Fruit fly (Drosophila melanogaster): ENCODE results near the gene CG14315.

Gene CG14315

DNA sequence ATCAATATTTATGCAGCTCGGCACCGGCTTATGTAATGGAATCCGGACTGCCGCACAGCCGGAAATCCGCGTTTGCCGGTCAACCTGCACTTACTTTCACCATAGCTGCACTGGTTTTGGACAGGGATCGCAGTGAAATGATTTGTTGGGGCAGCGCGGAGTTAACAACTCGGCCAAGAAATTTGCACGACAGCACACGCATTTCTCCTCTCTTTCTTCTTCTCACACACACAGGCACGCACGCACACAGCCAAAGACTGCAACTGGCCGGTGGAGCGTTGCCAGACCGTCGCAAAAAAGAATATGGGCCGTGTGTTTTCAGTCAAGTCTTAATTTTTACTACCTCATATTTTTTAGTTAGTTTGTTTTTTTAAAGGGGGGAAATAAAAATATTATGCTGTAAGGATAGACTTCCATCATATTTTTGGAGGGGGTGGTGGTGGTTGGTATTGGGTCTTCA, 7.8 kb downstream of the CG14315 start (continued):
- no peak for TF ChIP-seq zen2 (GFP tag; IDR thresholded peaks at IDR 0.05; ENCODE audit: partially characterized antibody)
- TF ChIP-seq gsb (GFP tag; IDR thresholded peaks at IDR 0.05), result no peak
- no peak for TF ChIP-seq CG15073 (GFP tag; optimal IDR thresholded peaks at IDR 0.05)
- peak; percentile 27; the same call in 1 of the 2 replicates for TF ChIP-seq CG9932 (GFP tag; IDR thresholded peaks at IDR 0.05)
- no peak for TF ChIP-seq cad (GFP tag; optimal IDR thresholded peaks at IDR 0.05)
- TF ChIP-seq so (GFP tag; IDR thresholded peaks at IDR 0.05), result no peak
- TF ChIP-seq ewg (GFP tag; optimal IDR thresholded peaks at IDR 0.05), result no peak
- 0 out of 3 replicates have a peak, but pooled peaks have one; percentile 29 for TF ChIP-seq mld (GFP tag; IDR thresholded peaks at IDR 0.05; ENCODE audit: partially characterized antibody)
- no peak for TF ChIP-seq crc (GFP tag; optimal IDR thresholded peaks at IDR 0.05)
- TF ChIP-seq cas (GFP tag; IDR thresholded peaks at IDR 0.05), result no peak
- no peak for TF ChIP-seq fu2 (GFP tag; optimal IDR thresholded peaks at IDR 0.05)
- TF ChIP-seq Awh (GFP tag; IDR thresholded peaks at IDR 0.05), result no peak
- TF ChIP-seq vvl (GFP tag; IDR thresholded peaks at IDR 0.05), result no peak
- no peak for TF ChIP-seq dati (GFP tag; IDR thresholded peaks at IDR 0.05)
- peak; percentile 24 for TF ChIP-seq CG2712 (tag; optimal IDR thresholded peaks at IDR 0.05)
- TF ChIP-seq ranshi (GFP tag; IDR thresholded peaks at IDR 0.05), result no peak
- no peak for TF ChIP-seq CG17612 (GFP tag; IDR thresholded peaks at IDR 0.05)
- TF ChIP-seq CG32532 (GFP tag; IDR thresholded peaks at IDR 0.05), result no peak
- no peak for TF ChIP-seq ac (GFP tag; optimal IDR thresholded peaks at IDR 0.05)
- TF ChIP-seq Elba2 (GFP tag; optimal IDR thresholded peaks at IDR 0.05), result no peak
- no peak for TF ChIP-seq CG9876 (GFP tag; optimal IDR thresholded peaks at IDR 0.05)
- no peak for TF ChIP-seq PHDP (tag; optimal IDR thresholded peaks at IDR 0.05)
- TF ChIP-seq tup (GFP tag; optimal IDR thresholded peaks at IDR 0.05), result no peak
- TF ChIP-seq CG7556 (GFP tag; optimal IDR thresholded peaks at IDR 0.05), result no peak
- no peak for TF ChIP-seq ttk (GFP tag; IDR thresholded peaks at IDR 0.05)
- TF ChIP-seq Fer2 (tag; optimal IDR thresholded peaks at IDR 0.05), result no peak
- TF ChIP-seq mam (GFP tag; optimal IDR thresholded peaks at IDR 0.05), result peak; percentile 29
- no peak for TF ChIP-seq danr (GFP tag; IDR thresholded peaks at IDR 0.05)
- TF ChIP-seq CG18599 (GFP tag; optimal IDR thresholded peaks at IDR 0.05), result no peak
- TF ChIP-seq slbo (GFP tag; IDR thresholded peaks at IDR 0.05), result no peak; the same call in 1 of the 2 replicates
- no peak for TF ChIP-seq HLH54F (GFP tag; optimal IDR thresholded peaks at IDR 0.05)
- no peak for TF ChIP-seq CG42726 (GFP tag; IDR thresholded peaks at IDR 0.05; ENCODE audit: partially characterized antibody)
- TF ChIP-seq CG3838 (GFP tag; optimal IDR thresholded peaks at IDR 0.05), result no peak
- TF ChIP-seq MBD-R2 (GFP tag; IDR thresholded peaks at IDR 0.05), result peak; percentile 56
- peak; percentile 55; the same call in 2 of the 3 replicates for TF ChIP-seq row (GFP tag; IDR thresholded peaks at IDR 0.05)
- TF ChIP-seq CG32772 (GFP tag; IDR thresholded peaks at IDR 0.05), result no peak
- TF ChIP-seq onecut (GFP tag; IDR thresholded peaks at IDR 0.05), result no peak; the same call in 1 of the 2 replicates
- TF ChIP-seq Jarid2 (GFP tag; optimal IDR thresholded peaks at IDR 0.05), result no peak
- no peak for TF ChIP-seq Xbp1 (GFP tag; optimal IDR thresholded peaks at IDR 0.05)
- TF ChIP-seq H15 (GFP tag; IDR thresholded peaks at IDR 0.05), result no peak
- no peak for TF ChIP-seq CG13123 (GFP tag; optimal IDR thresholded peaks at IDR 0.05)
- TF ChIP-seq CG11723 (GFP tag; optimal IDR thresholded peaks at IDR 0.05), result no peak
- TF ChIP-seq CG8089 (GFP tag; optimal IDR thresholded peaks at IDR 0.05), result no peak
- TF ChIP-seq Xrp1 (GFP tag; IDR thresholded peaks at IDR 0.05), result no peak
- no peak for TF ChIP-seq CG10979 (tag; optimal IDR thresholded peaks at IDR 0.05)
- TF ChIP-seq schlank (tag; optimal IDR thresholded peaks at IDR 0.05), result no peak
- no peak for TF ChIP-seq CG31388 (GFP tag; optimal IDR thresholded peaks at IDR 0.05)
- no peak for TF ChIP-seq CG6254 (GFP tag; optimal IDR thresholded peaks at IDR 0.05)
- TF ChIP-seq pzg (GFP tag; optimal IDR thresholded peaks at IDR 0.05), result peak; percentile 38
- TF ChIP-seq Opbp (GFP tag; IDR thresholded peaks at IDR 0.05; ENCODE audit: partially characterized antibody), result no peak
- no peak for TF ChIP-seq otp (GFP tag; IDR thresholded peaks at IDR 0.05)
- TF ChIP-seq tgo (GFP tag; IDR thresholded peaks at IDR 0.05), result no peak

All from whole organism, embryonic.